Worm (Caenorhabditis elegans): Measurements from ENCODE around the gene algn-3.

ce11 chrII:14150031-14150430 is 17.4 kb upstream of the algn-3 start, which contains the start of gene W03H9.1:
- no peak for TF ChIP-seq F52B5.7 (tag; optimal IDR thresholded peaks at IDR 0.05)
- no peak for TF ChIP-seq hlh-12 (tag; optimal IDR thresholded peaks at IDR 0.05)
- TF ChIP-seq F57A8.1 (GFP tag; optimal IDR thresholded peaks at IDR 0.05): no peak
- no peak for TF ChIP-seq chd-7 (tag; optimal IDR thresholded peaks at IDR 0.05)
- no peak for TF ChIP-seq nfyb-1 (GFP tag; IDR thresholded peaks at IDR 0.05)
- TF ChIP-seq sptf-2 (GFP tag; optimal IDR thresholded peaks at IDR 0.05): no peak
- TF ChIP-seq lag-1 (GFP tag; IDR thresholded peaks at IDR 0.05): no peak
- no peak for TF ChIP-seq snpc-4 (GFP tag; optimal IDR thresholded peaks at IDR 0.05)
- no peak for TF ChIP-seq snpc-4 (tag; optimal IDR thresholded peaks at IDR 0.05)
- TF ChIP-seq nhr-80 (tag; optimal IDR thresholded peaks at IDR 0.05): no peak
- no peak for TF ChIP-seq hlh-26 (GFP tag; conservative IDR thresholded peaks at IDR 0.05)
- no peak for TF ChIP-seq ztf-18 (tag; optimal IDR thresholded peaks at IDR 0.05)
- TF ChIP-seq hrde-1 (tag; optimal IDR thresholded peaks at IDR 0.05; ENCODE audit: borderline replicate concordance): no peak

All from whole organism, young adult.